Worm (Caenorhabditis elegans) whole organism, L4 larva: ENCODE data around the gene hil-6.

ENCODE experiments used
- D1046.2 ChIP-seq: fragments of 200-800 bp; sonication (Bioruptor generic); IDR thresholded peaks from 2 replicates; pipeline ENCODE4 v1.3.6; 2022; ENCODE audit warnings: missing genetic modification characterization, missing compliant biosample characterization
- F37D6.2 ChIP-seq: sonication (generic microtip); optimal IDR thresholded peaks from 2 replicates; lab custom pipeline; 2016; ENCODE audit warnings: mild to moderate bottlenecking, missing genetic modification characterization, missing compliant biosample characterization
- T26A8.4 ChIP-seq: fragments of 200-800 bp; sonication (Bioruptor generic); IDR thresholded peaks from 2 replicates; pipeline ENCODE4 v1.3.6; 2022; ENCODE audit warnings: missing genetic modification characterization, missing compliant biosample characterization
- Y105C5A.15 ChIP-seq: fragments of 200-800 bp; sonication (Bioruptor generic); IDR thresholded peaks from 2 replicates; pipeline ENCODE4 v1.3.6; 2022; ENCODE audit warnings: missing genetic modification characterization, missing compliant biosample characterization
- Y48G9A.11 ChIP-seq: fragments of 200-800 bp; sonication (Bioruptor generic); IDR thresholded peaks from 2 replicates; pipeline ENCODE4 v1.3.6; 2022; ENCODE audit warnings: missing genetic modification reagents, missing genetic modification characterization, missing compliant biosample characterization
- Y5F2A.4 ChIP-seq: fragments of 200-800 bp; sonication (Bioruptor generic); optimal IDR thresholded peaks from 2 replicates; lab custom pipeline; 2018; ENCODE audit warnings: mild to moderate bottlenecking, missing genetic modification characterization, missing compliant biosample characterization
- ZK337.2 ChIP-seq: fragments of 200-800 bp; sonication (Bioruptor generic); IDR thresholded peaks from 2 replicates; pipeline ENCODE4 v1.3.6; 2022; ENCODE audit warnings: missing genetic modification reagents, missing genetic modification characterization, missing compliant biosample characterization
- aly-2 ChIP-seq: sonication (generic microtip); optimal IDR thresholded peaks from 2 replicates; lab custom pipeline; 2018; ENCODE audit warnings: missing biosample characterization, missing genetic modification characterization
- ama-1 ChIP-seq: fragments of 150-350 bp; optimal IDR thresholded peaks from 2 replicates; lab custom pipeline; 2014; ENCODE audit warnings: inconsistent platforms, mixed read lengths
- attf-4 ChIP-seq: sonication (generic microtip); optimal IDR thresholded peaks from 3 replicates; lab custom pipeline; 2017; ENCODE audit warnings: missing biosample characterization, missing genetic modification characterization
- ceh-32 ChIP-seq: sonication (generic microtip); optimal IDR thresholded peaks from 2 replicates; lab custom pipeline; 2016; ENCODE audit warnings: mild to moderate bottlenecking, missing genetic modification characterization, missing compliant biosample characterization; ENCODE audit not compliant: poor library complexity
- cey-2 ChIP-seq: sonication (generic microtip); optimal IDR thresholded peaks from 3 replicates; lab custom pipeline; 2017; ENCODE audit warnings: missing genetic modification characterization, mild to moderate bottlenecking, missing compliant biosample characterization, antibody characterized with exemption, borderline replicate concordance; ENCODE audit not compliant: insufficient read depth
- ctbp-1 ChIP-seq: fragments of 200-800 bp; sonication (Bioruptor generic); IDR thresholded peaks from 2 replicates; pipeline ENCODE4 v1.3.6; 2022; ENCODE audit warnings: missing genetic modification reagents, missing genetic modification characterization, missing compliant biosample characterization
- dve-1 ChIP-seq: sonication (generic microtip); optimal IDR thresholded peaks from 2 replicates; lab custom pipeline; 2017; ENCODE audit warnings: antibody characterized with exemption, mild to moderate bottlenecking, missing genetic modification characterization, missing compliant biosample characterization; ENCODE audit not compliant: insufficient read depth
- egl-27 ChIP-seq: sonication (generic microtip); optimal IDR thresholded peaks from 3 replicates; lab custom pipeline; 2017; ENCODE audit warnings: missing biosample characterization, missing genetic modification reagents, missing genetic modification characterization
- fkh-10 ChIP-seq: fragments of 150-350 bp; optimal IDR thresholded peaks from 2 replicates; lab custom pipeline; 2014; ENCODE audit warnings: missing biosample characterization, missing genetic modification reagents, missing genetic modification characterization
- fos-1 ChIP-seq: fragments of 150-350 bp; optimal IDR thresholded peaks from 2 replicates; lab custom pipeline; 2014; ENCODE audit warnings: missing biosample characterization, missing genetic modification characterization
- hif-1 ChIP-seq, 2 experiments: sonication (generic microtip); optimal IDR thresholded peaks; 2 replicates each; lab custom pipeline; 2016 to 2017; ENCODE audit warnings: missing compliant biosample characterization in 2 of 2, missing genetic modification characterization in 2 of 2, missing genetic modification reagents in 2 of 2, missing genotype in 2 of 2, mild to moderate bottlenecking in 1 of 2
- hlh-11 ChIP-seq: fragments of 200-800 bp; sonication (Bioruptor generic); optimal IDR thresholded peaks from 2 replicates; lab custom pipeline; 2018; ENCODE audit warnings: mild to moderate bottlenecking, missing genetic modification characterization, missing compliant biosample characterization
- hlh-30 ChIP-seq: sonication (generic microtip); optimal IDR thresholded peaks from 2 replicates; lab custom pipeline; 2017; ENCODE audit warnings: antibody characterized with exemption, mild to moderate bottlenecking, missing genetic modification characterization, missing compliant biosample characterization; ENCODE audit not compliant: insufficient read depth
- lim-7 ChIP-seq: fragments of 200-800 bp; sonication (Bioruptor generic); IDR thresholded peaks from 2 replicates; pipeline ENCODE4 v1.3.6; 2022; ENCODE audit warnings: missing genetic modification characterization, missing compliant biosample characterization
- lin-29 ChIP-seq: fragments of 200-800 bp; sonication (Bioruptor generic); IDR thresholded peaks from 2 replicates; pipeline ENCODE4 v1.3.6; 2022; ENCODE audit warnings: missing genetic modification reagents, missing genetic modification characterization, missing compliant biosample characterization
- lin-38 ChIP-seq: fragments of 200-800 bp; sonication (Bioruptor generic); IDR thresholded peaks from 2 replicates; pipeline ENCODE4 v1.3.6; 2022; ENCODE audit warnings: missing genetic modification reagents, missing genetic modification characterization, missing compliant biosample characterization
- lsy-2 ChIP-seq, 2 experiments: fragments of 150-350 bp in 1 of 2; sonication (generic microtip) in 1 of 2; optimal IDR thresholded peaks; 2 replicates each; lab custom pipeline; 2014 to 2017; ENCODE audit warnings: missing biosample characterization in 2 of 2, missing genetic modification characterization in 2 of 2
- madf-5 ChIP-seq, 2 experiments: fragments of 200-800 bp; sonication (Bioruptor generic); IDR thresholded peaks; 2 replicates each; pipeline ENCODE4 v1.3.6; 2022; ENCODE audit warnings: missing compliant biosample characterization in 2 of 2, missing genetic modification characterization in 2 of 2
- mdt-29 ChIP-seq: fragments of 200-800 bp; sonication (Bioruptor generic); IDR thresholded peaks from 2 replicates; pipeline ENCODE4 v1.3.6; 2022; ENCODE audit warnings: missing genetic modification reagents, missing genetic modification characterization, missing compliant biosample characterization
- mxl-2 ChIP-seq: fragments of 200-800 bp; sonication (Bioruptor generic); conservative IDR thresholded peaks from 2 replicates; pipeline ENCODE4 v1.3.6; 2022; ENCODE audit warnings: missing genetic modification reagents, missing genetic modification characterization, missing compliant biosample characterization
- mxl-3 ChIP-seq: fragments of 200-800 bp; sonication (Bioruptor generic); optimal IDR thresholded peaks from 2 replicates; lab custom pipeline; 2018; ENCODE audit warnings: mild to moderate bottlenecking, missing genetic modification characterization, missing compliant biosample characterization
- nhr-10 ChIP-seq: fragments of 150-350 bp; optimal IDR thresholded peaks from 2 replicates; lab custom pipeline; 2014; ENCODE audit warnings: missing biosample characterization, missing genetic modification characterization
- nhr-111 ChIP-seq: fragments of 200-800 bp; sonication (Bioruptor generic); optimal IDR thresholded peaks from 2 replicates; lab custom pipeline; 2018; ENCODE audit warnings: mild to moderate bottlenecking, missing genetic modification characterization, missing compliant biosample characterization
- nhr-237 ChIP-seq: sonication (generic microtip); optimal IDR thresholded peaks from 2 replicates; lab custom pipeline; 2017; ENCODE audit warnings: missing biosample characterization, missing genetic modification characterization
- nhr-28 ChIP-seq: fragments of 150-350 bp; optimal IDR thresholded peaks from 2 replicates; lab custom pipeline; 2014; ENCODE audit warnings: missing biosample characterization, missing genetic modification characterization
- nhr-41 ChIP-seq: fragments of 200-800 bp; sonication (Bioruptor generic); IDR thresholded peaks from 2 replicates; pipeline ENCODE4 v1.3.6; 2022; ENCODE audit warnings: missing genetic modification reagents, missing genetic modification characterization, missing compliant biosample characterization
- nhr-42 ChIP-seq: fragments of 200-800 bp; sonication (Bioruptor generic); IDR thresholded peaks from 2 replicates; pipeline ENCODE4 v1.3.6; 2022; ENCODE audit warnings: missing genetic modification characterization, missing compliant biosample characterization
- nhr-76 ChIP-seq: fragments of 150-350 bp; optimal IDR thresholded peaks from 2 replicates; lab custom pipeline; 2014; ENCODE audit warnings: missing biosample characterization, missing genetic modification characterization
- nhr-77 ChIP-seq: fragments of 150-350 bp; optimal IDR thresholded peaks from 2 replicates; lab custom pipeline; 2014; ENCODE audit warnings: missing biosample characterization, missing genetic modification characterization
- pqm-1 ChIP-seq: sonication (generic microtip); optimal IDR thresholded peaks from 2 replicates; lab custom pipeline; 2017; ENCODE audit warnings: missing biosample characterization, missing genetic modification characterization
- rbr-2 ChIP-seq: sonication (generic microtip); optimal IDR thresholded peaks from 2 replicates; lab custom pipeline; 2016; ENCODE audit warnings: missing genotype, missing genetic modification characterization, missing compliant biosample characterization
- saeg-2 ChIP-seq: fragments of 200-800 bp; sonication (Bioruptor generic); IDR thresholded peaks from 2 replicates; pipeline ENCODE4 v1.3.6; 2022; ENCODE audit warnings: missing genetic modification reagents, missing genetic modification characterization, missing compliant biosample characterization
- skn-1 ChIP-seq: fragments of 150-350 bp; optimal IDR thresholded peaks from 2 replicates; lab custom pipeline; 2014; ENCODE audit warnings: missing biosample characterization, missing genetic modification characterization
- snpc-1.2 ChIP-seq: fragments of 200-800 bp; sonication (Bioruptor generic); IDR thresholded peaks from 2 replicates; pipeline ENCODE4 v1.3.6; 2022; ENCODE audit warnings: missing genetic modification reagents, missing genetic modification characterization, missing compliant biosample characterization
- spr-1 ChIP-seq: sonication (generic microtip); optimal IDR thresholded peaks from 2 replicates; lab custom pipeline; 2016; ENCODE audit warnings: mild to moderate bottlenecking, missing genetic modification characterization, missing compliant biosample characterization
- spr-3 ChIP-seq: fragments of 200-800 bp; sonication (Bioruptor generic); optimal IDR thresholded peaks from 2 replicates; lab custom pipeline; 2018; ENCODE audit warnings: mild to moderate bottlenecking, missing genetic modification characterization, missing compliant biosample characterization
- tag-97 ChIP-seq: fragments of 200-800 bp; sonication (Bioruptor generic); IDR thresholded peaks from 2 replicates; pipeline ENCODE4 v1.3.6; 2022; ENCODE audit warnings: missing genetic modification characterization, missing compliant biosample characterization
- tra-1 ChIP-seq: fragments of 200-800 bp; sonication (Bioruptor generic); IDR thresholded peaks from 2 replicates; pipeline ENCODE4 v1.3.6; 2022; ENCODE audit warnings: missing genetic modification reagents, missing genetic modification characterization, missing compliant biosample characterization
- unc-130 ChIP-seq: sonication (generic microtip); optimal IDR thresholded peaks from 2 replicates; lab custom pipeline; 2016; ENCODE audit warnings: missing genetic modification reagents, missing genetic modification characterization, missing compliant biosample characterization
- zag-1 ChIP-seq: fragments of 150-350 bp; optimal IDR thresholded peaks from 2 replicates; lab custom pipeline; 2014; ENCODE audit warnings: missing biosample characterization, missing genetic modification characterization
- zfp-2 ChIP-seq: sonication (generic microtip); optimal IDR thresholded peaks from 2 replicates; lab custom pipeline; 2016; ENCODE audit warnings: mild to moderate bottlenecking, missing genetic modification characterization, missing compliant biosample characterization
- zfp-3 ChIP-seq: fragments of 200-800 bp; sonication (Bioruptor generic); conservative IDR thresholded peaks from 2 replicates; pipeline ENCODE4 v1.3.6; 2022; ENCODE audit warnings: missing genetic modification reagents, missing genetic modification characterization, missing compliant biosample characterization
- ztf-7 ChIP-seq: fragments of 150-350 bp; optimal IDR thresholded peaks from 2 replicates; lab custom pipeline; 2014; ENCODE audit warnings: missing biosample characterization, missing genetic modification characterization

hil-6 gene

DNA sequence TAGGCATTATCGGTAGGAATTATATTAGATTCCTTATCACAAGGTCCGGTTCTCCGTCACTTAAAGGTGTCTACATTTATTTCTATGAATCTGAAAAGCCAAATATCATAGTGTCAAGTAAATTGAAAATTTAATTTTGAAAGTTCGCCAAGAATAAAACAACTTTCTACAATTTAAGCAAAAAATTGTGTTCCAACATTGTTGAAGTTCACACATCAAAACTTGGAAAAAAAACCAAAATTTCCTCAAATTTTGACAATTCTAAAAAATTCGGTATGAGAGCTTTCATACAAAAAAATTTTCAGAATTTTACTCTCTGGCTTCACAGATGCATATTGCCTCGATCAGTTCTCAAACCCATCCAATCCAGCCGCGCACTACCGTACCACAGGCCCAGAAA lies 19.6 kb downstream of the hil-6 start, which contains the start of gene F59A7.7:
Gene F59A7.7, plus strand, starts transcription at position 301 of the 400 bp plus-strand sequence.
- no peak for TF ChIP-seq nhr-77
- no peak for TF ChIP-seq unc-130 (GFP tag; lab: Kevin White, UChicago)
- TF ChIP-seq F37D6.2, result no peak
- TF ChIP-seq hif-1 (tag; optimal IDR thresholded peaks at IDR 0.05; lab: Kevin White, UChicago), result no peak
- TF ChIP-seq saeg-2 (GFP tag; lab: Robert Waterston, UW), result no peak

DNA sequence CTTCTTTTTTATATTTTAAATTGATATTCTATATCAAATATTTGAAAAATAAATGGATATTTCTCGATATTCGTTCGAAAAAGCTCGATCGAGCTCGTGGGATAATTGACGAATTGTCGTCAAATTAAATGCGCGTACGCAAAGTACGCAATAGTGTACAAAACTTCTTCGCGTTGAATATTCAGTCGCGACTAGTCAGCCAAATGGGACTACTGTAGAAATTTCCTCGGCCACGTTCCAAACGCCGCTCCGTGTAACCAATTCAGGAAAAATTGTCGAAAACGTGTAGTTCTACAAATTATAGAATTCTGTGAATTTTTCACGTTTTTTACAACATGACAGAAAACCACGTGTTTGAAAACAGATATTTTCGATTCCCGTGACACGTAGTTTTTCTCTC lies 22.9 kb downstream of the hil-6 start:
- peak; percentile 91 for TF ChIP-seq unc-130 (GFP tag; lab: Kevin White, UChicago)
- TF ChIP-seq madf-5 (GFP tag; IDR thresholded peaks at IDR 0.05; lab: Robert Waterston, UW), result no peak
- TF ChIP-seq ceh-32, result no peak
- TF ChIP-seq lin-38 (GFP tag; lab: Robert Waterston, UW), result peak; percentile 88
- TF ChIP-seq ztf-7 (tag; lab: Kevin White, UChicago), result no peak
- TF ChIP-seq mxl-3, result peak; percentile 3
- TF ChIP-seq dve-1 (tag; lab: Kevin White, UChicago), result peak; percentile 34
- TF ChIP-seq nhr-28 (tag; lab: Kevin White, UChicago), result peak; percentile 54
- TF ChIP-seq T26A8.4 (GFP tag; lab: Robert Waterston, UW), result peak; percentile 67
- no peak for TF ChIP-seq nhr-41 (GFP tag; lab: Robert Waterston, UW)
- TF ChIP-seq tra-1 (GFP tag; lab: Robert Waterston, UW), result no peak
- TF ChIP-seq zfp-3, result no peak
- no peak for TF ChIP-seq nhr-237 (tag; lab: Kevin White, UChicago)
- no peak for TF ChIP-seq saeg-2 (GFP tag; lab: Robert Waterston, UW)
- TF ChIP-seq lsy-2 (tag; optimal IDR thresholded peaks at IDR 0.05; lab: Kevin White, UChicago), result peak; percentile 47 to 96
- no peak for TF ChIP-seq fkh-10 (GFP tag; lab: Kevin White, UChicago)
- no peak for TF ChIP-seq nhr-76 (tag; lab: Kevin White, UChicago)
- TF ChIP-seq mdt-29, result no peak
- no peak for TF ChIP-seq ZK337.2
- no peak for TF ChIP-seq cey-2 (tag; lab: Kevin White, UChicago)
- TF ChIP-seq hlh-30, result peak; percentile 28
- TF ChIP-seq Y5F2A.4 (GFP tag; lab: Kevin White, UChicago), result no peak
- no peak for TF ChIP-seq spr-1
- no peak for TF ChIP-seq mxl-2 (GFP tag; lab: Robert Waterston, UW)
- no peak for TF ChIP-seq ama-1 (lab: Kevin White, UChicago)
- TF ChIP-seq spr-3 (GFP tag; lab: Kevin White, UChicago), result no peak
- TF ChIP-seq snpc-1.2, result peak; percentile 59; the same call in 1 of the 2 replicates
- TF ChIP-seq D1046.2 (GFP tag; lab: Robert Waterston, UW), result no peak
- no peak for TF ChIP-seq pqm-1 (tag; lab: Kevin White, UChicago)
- TF ChIP-seq attf-4 (tag; lab: Kevin White, UChicago), result no peak
- TF ChIP-seq skn-1, result no peak
- TF ChIP-seq zag-1 (tag; lab: Kevin White, UChicago), result no peak
- no peak for TF ChIP-seq aly-2 (tag; lab: Kevin White, UChicago)
- peak; percentile 46 for TF ChIP-seq rbr-2 (tag; lab: Kevin White, UChicago)
- TF ChIP-seq nhr-111, result no peak
- TF ChIP-seq ctbp-1 (GFP tag; lab: Robert Waterston, UW), result 0 out of 2 replicates have a peak, but pooled peaks have one; percentile 51
- TF ChIP-seq hlh-11 (tag; lab: Kevin White, UChicago), result peak; percentile 49
- TF ChIP-seq zfp-2, result no peak
- no peak for TF ChIP-seq Y105C5A.15
- TF ChIP-seq nhr-42, result peak; percentile 47; the same call in 1 of the 2 replicates
- TF ChIP-seq lim-7, result no peak
- TF ChIP-seq egl-27, result no peak
- TF ChIP-seq tag-97 (GFP tag; lab: Robert Waterston, UW), result no peak
- TF ChIP-seq lin-29, result no peak
- no peak for TF ChIP-seq fos-1 (tag; lab: Kevin White, UChicago)
- peak; percentile 60; the same call in 1 of the 2 replicates for TF ChIP-seq Y48G9A.11 (GFP tag; lab: Robert Waterston, UW)
- TF ChIP-seq nhr-10, result no peak
